Worm (Caenorhabditis elegans) whole organism, L2 larva: Measurements from ENCODE around the gene mec-3.
A peak's percentile ranks its signal among the peaks of the same experiment; 100 is the strongest.

Experiments used
- ZK546.5 ChIP-seq: sonication (generic microtip); optimal IDR thresholded peaks from 2 replicates; lab custom pipeline; 2017; ENCODE audit warnings: missing biosample characterization, missing genetic modification characterization
- dmd-4 ChIP-seq: sonication (generic microtip); optimal IDR thresholded peaks from 2 replicates; lab custom pipeline; 2017; ENCODE audit warnings: missing biosample characterization, missing genetic modification characterization
- egl-27 ChIP-seq: sonication (generic microtip); optimal IDR thresholded peaks from 3 replicates; lab custom pipeline; 2017; ENCODE audit warnings: missing biosample characterization, missing genetic modification reagents, missing genetic modification characterization
- fos-1 ChIP-seq: fragments of 150-350 bp; optimal IDR thresholded peaks from 2 replicates; lab custom pipeline; 2014; ENCODE audit warnings: missing biosample characterization, missing genetic modification characterization
- mbf-1 ChIP-seq: sonication (generic microtip); optimal IDR thresholded peaks from 2 replicates; lab custom pipeline; 2017; ENCODE audit warnings: missing biosample characterization, missing genetic modification characterization
- nhr-11 ChIP-seq: fragments of 150-350 bp; optimal IDR thresholded peaks from 2 replicates; lab custom pipeline; 2014; ENCODE audit warnings: missing biosample characterization, missing genetic modification characterization
- nhr-237 ChIP-seq: fragments of 150-350 bp; optimal IDR thresholded peaks from 2 replicates; lab custom pipeline; 2014; ENCODE audit warnings: missing biosample characterization, missing genetic modification characterization
- nhr-77 ChIP-seq: fragments of 150-350 bp; optimal IDR thresholded peaks from 2 replicates; lab custom pipeline; 2014; ENCODE audit warnings: missing biosample characterization, missing genetic modification characterization
- sma-3 ChIP-seq: sonication (generic microtip); optimal IDR thresholded peaks from 2 replicates; lab custom pipeline; 2016; ENCODE audit warnings: missing genetic modification reagents, missing genetic modification characterization, missing compliant biosample characterization
- snpc-4 ChIP-seq: fragments of 150-350 bp; optimal IDR thresholded peaks from 2 replicates; lab custom pipeline; 2014; ENCODE audit warnings: missing biosample characterization, missing genetic modification characterization
- unc-39 ChIP-seq: fragments of 150-350 bp; optimal IDR thresholded peaks from 2 replicates; lab custom pipeline; 2014; ENCODE audit warnings: missing biosample characterization, missing genetic modification characterization

ce11 chrIV:10420440-10420839 lies 41.2 kb downstream of the mec-3 start:
- TF ChIP-seq fos-1 (peak; percentile 71), dmd-4 (tag; lab: Kevin White, UChicago) (no peak), nhr-11 (tag; lab: Kevin White, UChicago) (no peak), nhr-77 (tag; lab: Kevin White, UChicago) (no peak), sma-3 (GFP tag; lab: Kevin White, UChicago) (no peak), mbf-1 (tag; lab: Kevin White, UChicago) (no peak), egl-27 (tag; lab: Kevin White, UChicago) (no peak), snpc-4 (tag; lab: Kevin White, UChicago) (no peak), unc-39 (tag; lab: Kevin White, UChicago) (no peak), ZK546.5 (tag; lab: Kevin White, UChicago) (no peak), nhr-237 (tag; lab: Kevin White, UChicago) (no peak)
